Worm (Caenorhabditis elegans) whole organism, L4 larva: Measurements from ENCODE around the gene vps-35.

Experiments used
- F10B5.3 ChIP-seq: sonication (generic microtip); optimal IDR thresholded peaks from 2 replicates; lab custom pipeline; 2016; ENCODE audit warnings: mild to moderate bottlenecking, missing genetic modification characterization, missing compliant biosample characterization
- Y5F2A.4 ChIP-seq: fragments of 200-800 bp; sonication (Bioruptor generic); optimal IDR thresholded peaks from 2 replicates; lab custom pipeline; 2018; ENCODE audit warnings: mild to moderate bottlenecking, missing genetic modification characterization, missing compliant biosample characterization
- ZK337.2 ChIP-seq: fragments of 200-800 bp; sonication (Bioruptor generic); IDR thresholded peaks from 2 replicates; pipeline ENCODE4 v1.3.6; 2022; ENCODE audit warnings: missing genetic modification reagents, missing genetic modification characterization, missing compliant biosample characterization
- aha-1 ChIP-seq: fragments of 150-350 bp; peaks from one replicate; lab custom pipeline; 2014; ENCODE audit warnings: missing biosample characterization, missing genetic modification characterization
- ceh-20 ChIP-seq: fragments of 200-800 bp; sonication (Bioruptor generic); IDR thresholded peaks from 2 replicates; pipeline ENCODE4 v1.3.6; 2022; ENCODE audit warnings: missing genetic modification reagents, missing genetic modification characterization, missing compliant biosample characterization
- ceh-44 ChIP-seq: fragments of 200-800 bp; sonication (Bioruptor generic); IDR thresholded peaks from 2 replicates; pipeline ENCODE4 v1.3.6; 2022; ENCODE audit warnings: missing genetic modification reagents, missing genetic modification characterization, missing compliant biosample characterization
- ctbp-1 ChIP-seq: fragments of 200-800 bp; sonication (Bioruptor generic); IDR thresholded peaks from 2 replicates; pipeline ENCODE4 v1.3.6; 2022; ENCODE audit warnings: missing genetic modification reagents, missing genetic modification characterization, missing compliant biosample characterization
- daf-12 ChIP-seq: fragments of 150-350 bp; optimal IDR thresholded peaks from 2 replicates; lab custom pipeline; 2014; ENCODE audit warnings: missing biosample characterization, missing genetic modification reagents, missing genetic modification characterization
- daf-19 ChIP-seq: fragments of 200-800 bp; sonication (Bioruptor generic); conservative IDR thresholded peaks from 2 replicates; pipeline ENCODE4 v1.3.6; 2022; ENCODE audit warnings: missing genetic modification characterization, missing compliant biosample characterization
- dmd-6 ChIP-seq: fragments of 200-800 bp; sonication (Bioruptor generic); IDR thresholded peaks from 2 replicates; pipeline ENCODE4 v1.3.6; 2022; ENCODE audit warnings: missing genetic modification reagents, missing genetic modification characterization, missing compliant biosample characterization
- dmd-9 ChIP-seq: fragments of 200-800 bp; sonication (Bioruptor generic); IDR thresholded peaks from 2 replicates; pipeline ENCODE4 v1.3.6; 2022; ENCODE audit warnings: missing genetic modification reagents, missing genetic modification characterization, missing compliant biosample characterization
- dpl-1 ChIP-seq: fragments of 150-350 bp; optimal IDR thresholded peaks from 2 replicates; lab custom pipeline; 2014; ENCODE audit warnings: missing biosample characterization, missing genetic modification reagents, missing genetic modification characterization
- duxl-1 ChIP-seq: sonication (generic microtip); optimal IDR thresholded peaks from 2 replicates; lab custom pipeline; 2016; ENCODE audit warnings: mild to moderate bottlenecking, missing genetic modification characterization, moderate library complexity, missing compliant biosample characterization; ENCODE audit not compliant: poor library complexity
- gei-8 ChIP-seq: fragments of 200-800 bp; sonication (Bioruptor generic); optimal IDR thresholded peaks from 2 replicates; lab custom pipeline; 2018; ENCODE audit warnings: mild to moderate bottlenecking, missing genetic modification characterization, missing compliant biosample characterization
- hlh-30 ChIP-seq: sonication (generic microtip); optimal IDR thresholded peaks from 2 replicates; lab custom pipeline; 2017; ENCODE audit warnings: antibody characterized with exemption, mild to moderate bottlenecking, missing genetic modification characterization, missing compliant biosample characterization; ENCODE audit not compliant: insufficient read depth
- hmg-1.1 ChIP-seq: fragments of 200-800 bp; sonication (Bioruptor generic); IDR thresholded peaks from 2 replicates; pipeline ENCODE4 v1.3.6; 2022; ENCODE audit warnings: missing genetic modification reagents, missing genetic modification characterization, missing compliant biosample characterization
- lin-29 ChIP-seq: fragments of 200-800 bp; sonication (Bioruptor generic); IDR thresholded peaks from 2 replicates; pipeline ENCODE4 v1.3.6; 2022; ENCODE audit warnings: missing genetic modification reagents, missing genetic modification characterization, missing compliant biosample characterization
- lin-39 ChIP-seq: fragments of 150-350 bp; optimal IDR thresholded peaks from 2 replicates; lab custom pipeline; 2014; ENCODE audit warnings: missing biosample characterization, missing genetic modification reagents, missing genetic modification characterization
- madf-5 ChIP-seq, 2 experiments: fragments of 200-800 bp; sonication (Bioruptor generic); IDR thresholded peaks; 2 replicates each; pipeline ENCODE4 v1.3.6; 2022; ENCODE audit warnings: missing compliant biosample characterization in 2 of 2, missing genetic modification characterization in 2 of 2
- mdl-1 ChIP-seq, 2 experiments: fragments of 150-350 bp in 1 of 2; sonication (generic microtip) in 1 of 2; optimal IDR thresholded peaks; 2 replicates each; lab custom pipeline; 2014 to 2017; ENCODE audit warnings: missing biosample characterization in 2 of 2, missing genetic modification characterization in 2 of 2
- mep-1 ChIP-seq: fragments of 150-350 bp; sonication (generic microtip); optimal IDR thresholded peaks from 3 replicates; lab custom pipeline; 2014; ENCODE audit warnings: missing biosample characterization, missing genetic modification characterization
- nhr-111 ChIP-seq: fragments of 200-800 bp; sonication (Bioruptor generic); optimal IDR thresholded peaks from 2 replicates; lab custom pipeline; 2018; ENCODE audit warnings: mild to moderate bottlenecking, missing genetic modification characterization, missing compliant biosample characterization
- nhr-237 ChIP-seq: sonication (generic microtip); optimal IDR thresholded peaks from 2 replicates; lab custom pipeline; 2017; ENCODE audit warnings: missing biosample characterization, missing genetic modification characterization
- rbr-2 ChIP-seq: sonication (generic microtip); optimal IDR thresholded peaks from 2 replicates; lab custom pipeline; 2016; ENCODE audit warnings: missing genotype, missing genetic modification characterization, missing compliant biosample characterization
- sdz-12 ChIP-seq: fragments of 200-800 bp; sonication (Bioruptor generic); optimal IDR thresholded peaks from 2 replicates; lab custom pipeline; 2018; ENCODE audit warnings: mild to moderate bottlenecking, missing genetic modification characterization, missing compliant biosample characterization
- spr-1 ChIP-seq: sonication (generic microtip); optimal IDR thresholded peaks from 2 replicates; lab custom pipeline; 2016; ENCODE audit warnings: mild to moderate bottlenecking, missing genetic modification characterization, missing compliant biosample characterization
- unc-62 ChIP-seq, 3 experiments: fragments of 150-350 bp in 1 of 3; sonication (generic microtip); optimal IDR thresholded peaks in 2 of 3; peaks in 1 of 3; 1 replicate in 1 of 3; 2 replicates in 2 of 3; lab custom pipeline; 2014 to 2017; ENCODE audit warnings: missing biosample characterization in 3 of 3, missing genetic modification characterization in 3 of 3, missing genetic modification reagents in 3 of 3, missing genotype in 1 of 3
- zag-1 ChIP-seq: fragments of 150-350 bp; optimal IDR thresholded peaks from 2 replicates; lab custom pipeline; 2014; ENCODE audit warnings: missing biosample characterization, missing genetic modification characterization
- zfp-3 ChIP-seq: fragments of 200-800 bp; sonication (Bioruptor generic); conservative IDR thresholded peaks from 2 replicates; pipeline ENCODE4 v1.3.6; 2022; ENCODE audit warnings: missing genetic modification reagents, missing genetic modification characterization, missing compliant biosample characterization
- ztf-7 ChIP-seq: fragments of 150-350 bp; optimal IDR thresholded peaks from 2 replicates; lab custom pipeline; 2014; ENCODE audit warnings: missing biosample characterization, missing genetic modification characterization

The vps-35 gene

ce11 chrII:5950657-5951056 is 43.0 kb downstream of the vps-35 start (continued):
- TF ChIP-seq Y5F2A.4 (GFP tag; lab: Kevin White, UChicago) (no peak), ceh-20 (GFP tag; lab: Robert Waterston, UW) (no peak), ZK337.2 (GFP tag; lab: Robert Waterston, UW) (no peak), gei-8 (GFP tag; lab: Kevin White, UChicago) (no peak), nhr-111 (no peak), lin-39 (no peak), ctbp-1 (GFP tag; lab: Robert Waterston, UW) (peak; percentile 55; the same call in 1 of the 2 replicates), aha-1 (tag; lab: Kevin White, UChicago) (peak; percentile 87), dmd-6 (GFP tag; lab: Robert Waterston, UW) (no peak)

ce11 chrII:5951745-5952144 is 44.1 kb downstream of the vps-35 start:
- TF ChIP-seq zfp-3 (GFP tag; lab: Robert Waterston, UW) (no peak), aha-1 (tag; lab: Kevin White, UChicago) (peak; percentile 92)

ce11 chrII:5952214-5952613 is 44.6 kb downstream of the vps-35 start:
- no peak for TF ChIP-seq dmd-9 (GFP tag; lab: Robert Waterston, UW)
- TF ChIP-seq aha-1 (tag; lab: Kevin White, UChicago) = peak; percentile 31
- TF ChIP-seq lin-39 = no peak
- peak; percentile 33 for TF ChIP-seq mep-1
- peak in 1 of 2 experiments; percentile 88 for TF ChIP-seq unc-62 (GFP tag; optimal IDR thresholded peaks at IDR 0.05 in 1 of 2; lab: Kevin White, UChicago)
- TF ChIP-seq unc-62 (tag; optimal IDR thresholded peaks at IDR 0.05; lab: Kevin White, UChicago) = no peak
- peak; percentile 55 for TF ChIP-seq hlh-30

DNA sequence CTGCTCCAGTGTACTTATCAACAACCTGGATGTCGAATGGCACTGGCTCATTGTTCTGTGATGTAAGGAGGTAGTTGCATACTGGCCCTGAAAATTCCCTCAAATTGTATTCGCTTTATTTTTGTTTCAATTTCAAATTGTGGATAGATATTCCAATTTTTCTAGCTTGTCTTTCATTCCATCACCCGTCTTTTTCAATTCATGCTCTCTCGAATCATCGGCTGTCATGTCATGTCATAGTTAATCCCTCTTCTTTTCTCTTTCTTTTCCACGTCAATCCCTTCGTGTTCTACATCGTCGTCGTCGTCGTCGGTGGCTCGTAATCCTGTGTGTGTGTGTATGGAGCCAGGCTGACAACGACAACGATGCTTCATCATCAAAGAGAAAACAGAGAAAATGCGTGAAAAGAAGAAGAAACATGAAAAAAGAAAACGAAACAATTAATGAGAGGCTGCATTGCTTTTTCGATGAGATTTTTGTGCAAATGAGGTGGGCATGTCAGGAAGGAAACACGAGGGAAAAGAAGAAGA is 48.1 kb downstream of the vps-35 start:
- 0 out of 2 replicates have a peak, but pooled peaks have one; percentile 16 for TF ChIP-seq hmg-1.1 (GFP tag; lab: Robert Waterston, UW)
- no peak for TF ChIP-seq nhr-237 (tag; lab: Kevin White, UChicago)
- peak in 1 of 2 experiments; percentile 8 for TF ChIP-seq mdl-1 (tag; optimal IDR thresholded peaks at IDR 0.05; lab: Kevin White, UChicago)
- no peak for TF ChIP-seq madf-5 (GFP tag; IDR thresholded peaks at IDR 0.05; lab: Robert Waterston, UW)
- TF ChIP-seq daf-19 (GFP tag; lab: Robert Waterston, UW) = no peak
- no peak for TF ChIP-seq F10B5.3
- TF ChIP-seq rbr-2 (tag; lab: Kevin White, UChicago) = no peak
- peak in 1 of 2 experiments; percentile 99 for TF ChIP-seq unc-62 (GFP tag; optimal IDR thresholded peaks at IDR 0.05 in 1 of 2; lab: Kevin White, UChicago)
- TF ChIP-seq unc-62 (tag; optimal IDR thresholded peaks at IDR 0.05; lab: Kevin White, UChicago) = no peak

- TF ChIP-seq duxl-1 (tag; lab: Kevin White, UChicago) (no peak), dpl-1 (no peak), sdz-12 (GFP tag; lab: Kevin White, UChicago) (no peak), aha-1 (tag; lab: Kevin White, UChicago) (peak; percentile 58), lin-29 (GFP tag; lab: Robert Waterston, UW) (no peak), zag-1 (tag; lab: Kevin White, UChicago) (no peak), ztf-7 (tag; lab: Kevin White, UChicago) (no peak), unc-62 (GFP tag; optimal IDR thresholded peaks at IDR 0.05 in 1 of 2; lab: Kevin White, UChicago) (peak in 1 of 2 experiments; percentile 73), unc-62 (tag; optimal IDR thresholded peaks at IDR 0.05; lab: Kevin White, UChicago) (no peak), daf-12 (tag; lab: Kevin White, UChicago) (no peak), ceh-44 (GFP tag; lab: Robert Waterston, UW) (no peak), spr-1 (no peak)
- TF ChIP-seq, all 104 proteins: peak for 2
Measured at ce11 chrII:5956583-5956982, 49.0 kb downstream of the vps-35 start, which contains the start of gene casy-1. Gene casy-1, minus strand, starts transcription at chrII:5956683.
